In the genomic region with DNA sequence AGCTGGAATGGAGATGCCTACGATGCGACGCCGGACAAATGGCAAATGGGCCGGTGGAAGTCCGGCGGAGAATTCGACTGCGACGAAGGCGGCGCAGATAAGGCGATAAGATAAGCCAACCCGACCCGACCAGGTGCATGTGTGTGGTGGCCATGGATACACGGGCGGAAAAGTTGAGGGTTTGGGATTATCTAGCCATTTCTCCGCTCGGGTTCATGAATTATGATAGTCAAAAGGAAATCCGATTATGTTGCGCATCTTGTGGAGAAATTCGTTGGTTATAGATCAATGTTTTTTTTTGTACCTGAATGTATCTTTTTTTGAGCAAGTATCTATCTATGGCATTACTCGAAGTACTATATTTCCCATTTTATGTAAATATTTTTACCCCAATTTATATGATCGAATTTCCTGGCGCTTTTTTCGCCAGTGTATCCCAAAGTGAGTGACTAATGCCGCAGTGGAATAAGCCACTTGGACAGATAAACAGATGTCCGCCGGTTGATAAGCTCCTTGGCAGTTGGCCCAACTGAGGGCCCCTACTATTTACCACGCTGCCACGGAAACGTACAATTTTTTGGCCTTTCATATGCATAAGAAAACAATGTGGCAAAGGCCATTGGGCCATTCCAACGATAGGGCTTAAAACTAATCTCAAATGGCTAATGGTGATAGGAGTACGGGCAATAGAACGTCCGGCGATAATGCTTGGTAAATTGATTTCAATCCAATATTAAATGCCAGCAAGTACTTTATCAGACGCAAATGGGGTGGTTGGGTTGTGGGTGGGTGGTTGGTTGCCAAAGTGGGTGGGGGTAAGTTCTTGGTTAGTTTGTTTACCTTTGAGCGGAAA, we compare ENCODE assay signal across 3 fruit fly cellular contexts.
TF ChIP-seq lines count a peak whose summit lies in the region.

A gene (minus strand): TSS at position 51 of the 853 bp plus-strand sequence.

TF ChIP-seq in whole organism, adult, 20 proteins besides CTCF, POLR2A, EP300 and RAD21 (continued from another document):
- TF ChIP-seq cic (GFP tag; optimal IDR thresholded peaks at IDR 0.05; lab: Kevin White, UChicago) (no peak), kay (GFP tag; lab: Kevin White, UChicago; ENCODE audit: borderline replicate concordance) (peak; percentile 94), CG11617 (GFP tag; optimal IDR thresholded peaks at IDR 0.05; lab: Kevin White, UChicago) (peak; percentile 75), ovo (GFP tag; optimal IDR thresholded peaks at IDR 0.05; lab: Kevin White, UChicago) (no peak)

TF ChIP-seq in whole organism, embryonic, 481 proteins besides CTCF, POLR2A, EP300 and RAD21 (continued from another document and continues in another):
- TF ChIP-seq CG18262 (tag; optimal IDR thresholded peaks at IDR 0.05; lab: Kevin White, UChicago) = peak; percentile 45
- peak; percentile 31 for TF ChIP-seq CG18476 (GFP tag; optimal IDR thresholded peaks at IDR 0.05; lab: Kevin White, UChicago)
- TF ChIP-seq CG8281 (tag; optimal IDR thresholded peaks at IDR 0.05; lab: Kevin White, UChicago) = peak; percentile 2
- TF ChIP-seq stc (GFP tag; IDR thresholded peaks at IDR 0.05; lab: Robert Waterston, UW) = 0 out of 2 replicates have a peak, but pooled peaks have one; percentile 13
- TF ChIP-seq emc (GFP tag; optimal IDR thresholded peaks at IDR 0.05; lab: Kevin White, UChicago) = peak; percentile 15
- TF ChIP-seq Myb (GFP tag; optimal IDR thresholded peaks at IDR 0.05; lab: Kevin White, UChicago) = peak; percentile 52
- TF ChIP-seq lilli (GFP tag; optimal IDR thresholded peaks at IDR 0.05; lab: Kevin White, UChicago) = peak; percentile 77
- TF ChIP-seq CG9932 (GFP tag; IDR thresholded peaks at IDR 0.05; lab: Robert Waterston, UW) = 0 out of 2 replicates have a peak, but pooled peaks have one; percentile 21
- TF ChIP-seq Hsf (GFP tag; optimal IDR thresholded peaks at IDR 0.05; lab: Kevin White, UChicago) = peak; percentile 58
- peak; percentile 53 for TF ChIP-seq dm (GFP tag; optimal IDR thresholded peaks at IDR 0.05; lab: Kevin White, UChicago)
- no peak; the same call in 1 of the 2 replicates for TF ChIP-seq Atf6 (GFP tag; IDR thresholded peaks at IDR 0.05; lab: Robert Waterston, UW)
- TF ChIP-seq NC2α (GFP tag; optimal IDR thresholded peaks at IDR 0.05; lab: Kevin White, UChicago) = no peak
- peak; percentile 49 for TF ChIP-seq NfI (GFP tag; optimal IDR thresholded peaks at IDR 0.05; lab: Kevin White, UChicago)
- TF ChIP-seq trem (tag; optimal IDR thresholded peaks at IDR 0.05; lab: Kevin White, UChicago) = no peak
- TF ChIP-seq tap (tag; optimal IDR thresholded peaks at IDR 0.05; lab: Kevin White, UChicago) = peak; percentile 10
- peak; percentile 23 for TF ChIP-seq Bdp1 (GFP tag; optimal IDR thresholded peaks at IDR 0.05; lab: Kevin White, UChicago)
- peak; percentile 52 for TF ChIP-seq Fer3 (tag; optimal IDR thresholded peaks at IDR 0.05; lab: Kevin White, UChicago)
- TF ChIP-seq Side (GFP tag; optimal IDR thresholded peaks at IDR 0.05; lab: Kevin White, UChicago) = peak; percentile 70
- no peak for TF ChIP-seq CG11696 (GFP tag; IDR thresholded peaks at IDR 0.05; lab: Robert Waterston, UW)
- no peak for TF ChIP-seq gcm (GFP tag; optimal IDR thresholded peaks at IDR 0.05; lab: Kevin White, UChicago)
- peak; percentile 72 for TF ChIP-seq Oli (tag; optimal IDR thresholded peaks at IDR 0.05; lab: Kevin White, UChicago)
- TF ChIP-seq schlank (tag; optimal IDR thresholded peaks at IDR 0.05; lab: Kevin White, UChicago) = peak; percentile 5
- TF ChIP-seq pfk (GFP tag; optimal IDR thresholded peaks at IDR 0.05; lab: Kevin White, UChicago) = no peak
- TF ChIP-seq CG4820 (GFP tag; optimal IDR thresholded peaks at IDR 0.05; lab: Kevin White, UChicago) = peak; percentile 48
- TF ChIP-seq CG3847 (GFP tag; IDR thresholded peaks at IDR 0.05; lab: Robert Waterston, UW) = peak; percentile 48
- TF ChIP-seq hbn (GFP tag; IDR thresholded peaks at IDR 0.05; lab: Robert Waterston, UW; ENCODE audit: partially characterized antibody) = no peak
- TF ChIP-seq slbo (GFP tag; IDR thresholded peaks at IDR 0.05; lab: Robert Waterston, UW) = peak; percentile 63
- TF ChIP-seq CG1233 (GFP tag; optimal IDR thresholded peaks at IDR 0.05; lab: Kevin White, UChicago) = peak; percentile 9
- TF ChIP-seq bigmax (GFP tag; optimal IDR thresholded peaks at IDR 0.05; lab: Kevin White, UChicago) = no peak
- peak; percentile 35 for TF ChIP-seq pb (GFP tag; optimal IDR thresholded peaks at IDR 0.05; lab: Kevin White, UChicago)
- peak; percentile 65 for TF ChIP-seq grau (tag; optimal IDR thresholded peaks at IDR 0.05; lab: Kevin White, UChicago)
- 0 out of 2 replicates have a peak, but pooled peaks have one; percentile 18 for TF ChIP-seq peb (GFP tag; IDR thresholded peaks at IDR 0.05; lab: Robert Waterston, UW)
- TF ChIP-seq CG13123 (GFP tag; optimal IDR thresholded peaks at IDR 0.05; lab: Kevin White, UChicago) = peak; percentile 21
- no peak for TF ChIP-seq CG11093 (GFP tag; IDR thresholded peaks at IDR 0.05; lab: Robert Waterston, UW)
- TF ChIP-seq Camta (GFP tag; optimal IDR thresholded peaks at IDR 0.05; lab: Kevin White, UChicago) = peak; percentile 16
- TF ChIP-seq Gsc (GFP tag; IDR thresholded peaks at IDR 0.05; lab: Robert Waterston, UW) = no peak
- no peak for TF ChIP-seq jigr1 (GFP tag; IDR thresholded peaks at IDR 0.05; lab: Robert Waterston, UW)
- TF ChIP-seq CG8478 (optimal IDR thresholded peaks at IDR 0.05; lab: Kevin White, UChicago) = no peak
- TF ChIP-seq gem (tag; optimal IDR thresholded peaks at IDR 0.05; lab: Kevin White, UChicago) = peak; percentile 79
- TF ChIP-seq twi (tag; optimal IDR thresholded peaks at IDR 0.05; lab: Kevin White, UChicago) = peak; percentile 9
- no peak for TF ChIP-seq Bgb (GFP tag; IDR thresholded peaks at IDR 0.05; lab: Robert Waterston, UW; ENCODE audit: partially characterized antibody)
- TF ChIP-seq exex (tag; optimal IDR thresholded peaks at IDR 0.05; lab: Kevin White, UChicago) = peak; percentile 99
- TF ChIP-seq Aef1 (GFP tag; IDR thresholded peaks at IDR 0.05; lab: Robert Waterston, UW) = peak; percentile 48; the same call in 2 of the 3 replicates
- peak; percentile 89 for TF ChIP-seq grn (GFP tag; optimal IDR thresholded peaks at IDR 0.05; lab: Kevin White, UChicago)
- TF ChIP-seq chif (GFP tag; optimal IDR thresholded peaks at IDR 0.05; lab: Kevin White, UChicago) = peak; percentile 47 to 52
- peak; percentile 4 for TF ChIP-seq CG3995 (GFP tag; optimal IDR thresholded peaks at IDR 0.05; lab: Kevin White, UChicago)
- TF ChIP-seq bsh (GFP tag; optimal IDR thresholded peaks at IDR 0.05; lab: Kevin White, UChicago) = peak in 1 of 2 experiments; percentile 39
- no peak for TF ChIP-seq CG17186 (GFP tag; optimal IDR thresholded peaks at IDR 0.05; lab: Kevin White, UChicago)
- TF ChIP-seq pnt (GFP tag; optimal IDR thresholded peaks at IDR 0.05; lab: Kevin White, UChicago) = peak; percentile 46
- peak; percentile 49 for TF ChIP-seq scrt (GFP tag; optimal IDR thresholded peaks at IDR 0.05; lab: Kevin White, UChicago)
- peak; percentile 51 for TF ChIP-seq crc (GFP tag; optimal IDR thresholded peaks at IDR 0.05; lab: Kevin White, UChicago)
- TF ChIP-seq CG8089 (GFP tag; optimal IDR thresholded peaks at IDR 0.05; lab: Kevin White, UChicago) = peak; percentile 45
- TF ChIP-seq ci (GFP tag; IDR thresholded peaks at IDR 0.05; lab: Robert Waterston, UW) = no peak
- TF ChIP-seq kay (GFP tag; optimal IDR thresholded peaks at IDR 0.05; lab: Kevin White, UChicago) = peak; percentile 88
- peak; percentile 56 for TF ChIP-seq pum (GFP tag; optimal IDR thresholded peaks at IDR 0.05; lab: Kevin White, UChicago)
- TF ChIP-seq CG12391 (tag; optimal IDR thresholded peaks at IDR 0.05; lab: Kevin White, UChicago) = peak; percentile 55
- peak; percentile 50; the same call in 1 of the 3 replicates for TF ChIP-seq CG2199 (GFP tag; IDR thresholded peaks at IDR 0.05; lab: Robert Waterston, UW)

TF ChIP-seq in whole organism, prepupa, 60 proteins besides CTCF, POLR2A, EP300 and RAD21 (continued from another document):
- peak; percentile 15 for TF ChIP-seq CG10631 (GFP tag; optimal IDR thresholded peaks at IDR 0.05; lab: Kevin White, UChicago)
- peak; percentile 30 for TF ChIP-seq CG32006 (GFP tag; optimal IDR thresholded peaks at IDR 0.05; lab: Kevin White, UChicago)
- TF ChIP-seq OdsH (GFP tag; optimal IDR thresholded peaks at IDR 0.05; lab: Kevin White, UChicago) = peak; percentile 55
- TF ChIP-seq svp (GFP tag; lab: Kevin White, UChicago) = no peak
- peak; percentile 47 for TF ChIP-seq CG31627 (GFP tag; optimal IDR thresholded peaks at IDR 0.05; lab: Kevin White, UChicago)
- no peak for TF ChIP-seq CG10669 (GFP tag; optimal IDR thresholded peaks at IDR 0.05; lab: Kevin White, UChicago)
- no peak for TF ChIP-seq Eip93F (GFP tag; optimal IDR thresholded peaks at IDR 0.05; lab: Kevin White, UChicago)
- TF ChIP-seq Hr39 (GFP tag; optimal IDR thresholded peaks at IDR 0.05; lab: Kevin White, UChicago) = peak; percentile 51
- 0 out of 3 replicates have a peak, but pooled peaks have one; percentile 31 for TF ChIP-seq eg (GFP tag; IDR thresholded peaks at IDR 0.05; lab: Robert Waterston, UW)
- peak; percentile 64 for TF ChIP-seq esn (GFP tag; optimal IDR thresholded peaks at IDR 0.05; lab: Kevin White, UChicago)
- TF ChIP-seq Blimp-1 (GFP tag; optimal IDR thresholded peaks at IDR 0.05; lab: Kevin White, UChicago) = no peak
- no peak for TF ChIP-seq CG8319 (GFP tag; optimal IDR thresholded peaks at IDR 0.05; lab: Kevin White, UChicago)
- peak; percentile 40 for TF ChIP-seq CG8632 (GFP tag; optimal IDR thresholded peaks at IDR 0.05; lab: Kevin White, UChicago)
- no peak for TF ChIP-seq CG3919 (GFP tag; optimal IDR thresholded peaks at IDR 0.05; lab: Kevin White, UChicago)
- TF ChIP-seq CG8119 (GFP tag; IDR thresholded peaks at IDR 0.05; lab: Robert Waterston, UW) = 0 out of 3 replicates have a peak, but pooled peaks have one; percentile 32
- peak; percentile 12 for TF ChIP-seq fkh (GFP tag; optimal IDR thresholded peaks at IDR 0.05; lab: Kevin White, UChicago)
- peak; percentile 48 for TF ChIP-seq net (GFP tag; optimal IDR thresholded peaks at IDR 0.05; lab: Kevin White, UChicago)
- TF ChIP-seq pdm3 (GFP tag; optimal IDR thresholded peaks at IDR 0.05; lab: Kevin White, UChicago) = peak; percentile 45
- TF ChIP-seq CG11902 (GFP tag; optimal IDR thresholded peaks at IDR 0.05; lab: Kevin White, UChicago) = peak; percentile 6
- TF ChIP-seq Hr4 (GFP tag; optimal IDR thresholded peaks at IDR 0.05; lab: Kevin White, UChicago) = peak; percentile 22
- no peak for TF ChIP-seq CG4318 (GFP tag; optimal IDR thresholded peaks at IDR 0.05; lab: Kevin White, UChicago)
- peak; percentile 51 for TF ChIP-seq acj6 (GFP tag; optimal IDR thresholded peaks at IDR 0.05; lab: Kevin White, UChicago)
- peak; percentile 43 for TF ChIP-seq vri (GFP tag; optimal IDR thresholded peaks at IDR 0.05; lab: Kevin White, UChicago)
- peak; percentile 49 for TF ChIP-seq lz (GFP tag; optimal IDR thresholded peaks at IDR 0.05; lab: Kevin White, UChicago)
